Worm (Caenorhabditis elegans): ENCODE results near the gene T05A8.3.

T05A8.3 gene

DNA sequence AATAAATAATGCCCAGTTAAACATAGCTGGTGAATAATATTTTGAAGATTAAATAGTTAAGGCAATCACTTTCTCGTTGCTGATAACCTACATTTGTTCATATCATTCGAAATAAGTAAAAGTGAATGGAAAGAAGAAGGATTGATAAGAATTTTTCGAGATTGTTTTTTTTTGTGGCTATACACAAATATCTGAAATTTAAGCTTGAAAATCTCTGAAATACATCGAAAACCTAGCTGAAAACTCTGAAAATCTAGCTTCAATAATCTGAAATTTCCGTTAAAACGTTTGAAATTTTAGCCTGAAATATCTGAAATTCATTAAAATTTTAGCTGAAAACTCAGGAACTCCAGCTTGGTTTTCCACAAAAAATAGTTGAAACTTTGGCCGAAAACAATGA is 22.4 kb upstream of the T05A8.3 start, which contains the start of gene T05A8.6:
T05A8.6 (minus strand) TSS at position 101 of the 400 bp plus-strand sequence.
- TF ChIP-seq blmp-1 (tag; optimal IDR thresholded peaks at IDR 0.05) (no peak), mls-2 (tag; optimal IDR thresholded peaks at IDR 0.05) (no peak), mab-5 (tag; optimal IDR thresholded peaks at IDR 0.05) (no peak), ceh-39 (tag; optimal IDR thresholded peaks at IDR 0.05) (no peak), nhr-2 (tag; optimal IDR thresholded peaks at IDR 0.05) (no peak), mep-1 (tag; optimal IDR thresholded peaks at IDR 0.05) (no peak), ceh-43 (GFP tag; optimal IDR thresholded peaks at IDR 0.05) (no peak), nhr-28 (tag; optimal IDR thresholded peaks at IDR 0.05) (no peak), sptf-1 (tag; optimal IDR thresholded peaks at IDR 0.05) (no peak), zip-8 (tag; optimal IDR thresholded peaks at IDR 0.05) (no peak), ztf-11 (tag; optimal IDR thresholded peaks at IDR 0.05) (no peak), lin-32 (GFP tag; optimal IDR thresholded peaks at IDR 0.05) (no peak), elt-3 (tag; optimal IDR thresholded peaks at IDR 0.05) (no peak), pha-4 (tag; optimal IDR thresholded peaks at IDR 0.05) (no peak), ham-2 (GFP tag; optimal IDR thresholded peaks at IDR 0.05) (no peak), sem-2 (GFP tag; optimal IDR thresholded peaks at IDR 0.05) (no peak), unc-120 (tag; optimal IDR thresholded peaks at IDR 0.05; ENCODE audit: poor library complexity, severe bottlenecking) (no peak), M03D4.4 (tag; optimal IDR thresholded peaks at IDR 0.05) (no peak), lin-13 (tag; optimal IDR thresholded peaks at IDR 0.05) (no peak), flh-1 (GFP tag; optimal IDR thresholded peaks at IDR 0.05) (no peak)

DNA sequence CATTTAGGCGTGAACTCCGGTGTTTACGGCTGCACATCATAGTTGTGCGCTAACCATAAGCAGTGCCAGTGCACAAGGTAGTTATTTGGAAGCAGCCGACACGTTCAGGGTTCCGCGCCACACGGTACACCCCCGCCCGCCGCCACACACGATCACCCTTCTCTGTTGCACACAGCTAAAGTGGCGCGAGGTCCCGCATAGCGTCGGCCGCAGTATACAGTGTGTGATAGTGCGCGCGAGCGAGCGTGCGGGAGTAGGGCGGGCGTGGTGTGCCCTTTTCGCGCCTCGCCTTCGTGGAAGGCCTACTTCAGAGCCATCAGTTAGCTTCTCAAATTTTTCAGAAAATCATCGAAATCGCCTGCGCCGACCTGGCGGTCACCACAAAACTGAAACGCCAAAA is 19.7 kb upstream of the T05A8.3 start:
- TF ChIP-seq nhr-237 (tag; optimal IDR thresholded peaks at IDR 0.05) (no peak), tbx-8 (GFP tag; optimal IDR thresholded peaks at IDR 0.05) (no peak), pha-4 (tag; optimal IDR thresholded peaks at IDR 0.05) (no peak), unc-62 (GFP tag; optimal IDR thresholded peaks at IDR 0.05) (no peak), nhr-76 (tag; optimal IDR thresholded peaks at IDR 0.05) (no peak), mab-5 (tag; optimal IDR thresholded peaks at IDR 0.05) (no peak), ceh-83 (GFP tag; optimal IDR thresholded peaks at IDR 0.05) (no peak), ceh-39 (tag; optimal IDR thresholded peaks at IDR 0.05) (no peak)

DNA sequence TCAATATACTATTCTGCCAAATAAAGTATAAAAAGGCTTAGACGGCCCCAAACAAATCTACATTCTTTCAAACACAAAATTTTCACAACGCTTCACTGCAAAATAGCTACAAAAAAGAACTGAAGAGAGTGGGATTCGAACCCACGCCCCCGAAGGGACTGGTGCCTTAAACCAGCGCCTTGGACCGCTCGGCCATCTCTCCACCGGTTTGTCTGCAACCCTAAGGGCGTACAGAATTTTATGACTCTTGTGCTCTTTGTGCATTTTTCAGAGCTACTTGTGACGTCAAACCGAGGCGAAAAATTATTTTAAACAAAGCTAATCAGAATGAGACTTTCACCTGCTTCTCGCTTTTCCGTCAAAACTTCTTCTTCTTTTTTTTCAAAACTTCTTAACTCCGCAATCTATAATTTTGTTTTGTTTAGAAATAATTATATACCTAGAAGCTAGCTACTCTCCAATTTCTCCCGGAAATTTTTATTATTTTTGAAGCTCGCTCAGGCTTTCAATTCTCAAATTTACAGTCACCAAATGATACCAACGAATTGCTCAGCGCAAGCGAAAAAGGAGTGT is 19.0 kb upstream of the T05A8.3 start, which contains the start of gene T05A8.8:
T05A8.8 (plus strand) TSS at position 523 of the 573 bp plus-strand sequence.
- TF ChIP-seq mep-1 (tag; optimal IDR thresholded peaks at IDR 0.05) (no peak), drap-1 (GFP tag; optimal IDR thresholded peaks at IDR 0.05) (no peak)

DNA sequence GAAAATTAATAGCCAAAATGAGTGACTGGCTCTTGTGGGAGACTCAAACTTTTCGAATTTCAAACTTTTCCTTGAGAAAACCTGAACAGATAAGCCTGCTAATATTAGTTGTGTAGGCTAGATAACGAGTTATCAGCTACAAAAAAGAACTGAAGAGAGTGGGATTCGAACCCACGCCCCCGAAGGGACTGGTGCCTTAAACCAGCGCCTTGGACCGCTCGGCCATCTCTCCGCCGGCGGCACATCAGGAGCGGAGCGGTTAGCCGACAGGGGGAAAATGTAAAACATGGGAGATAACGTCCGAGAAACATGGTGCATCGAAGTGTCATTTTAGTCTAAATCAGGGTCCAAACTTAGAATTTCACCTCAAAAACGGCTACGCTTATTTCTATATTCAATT is 18.4 kb upstream of the T05A8.3 start:
- TF ChIP-seq ham-2 (GFP tag; optimal IDR thresholded peaks at IDR 0.05) (no peak), nhr-76 (tag; optimal IDR thresholded peaks at IDR 0.05) (no peak), mep-1 (tag; optimal IDR thresholded peaks at IDR 0.05) (no peak), nhr-12 (tag; optimal IDR thresholded peaks at IDR 0.05) (no peak), unc-62 (GFP tag; optimal IDR thresholded peaks at IDR 0.05) (no peak), ces-1 (GFP tag; optimal IDR thresholded peaks at IDR 0.05) (no peak), pha-4 (tag; optimal IDR thresholded peaks at IDR 0.05) (no peak), hlh-1 (tag; optimal IDR thresholded peaks at IDR 0.05) (no peak), elt-1 (tag; optimal IDR thresholded peaks at IDR 0.05; ENCODE audit: borderline replicate concordance, insufficient read depth) (no peak), lsy-2 (tag; optimal IDR thresholded peaks at IDR 0.05) (no peak), lin-13 (tag; optimal IDR thresholded peaks at IDR 0.05) (no peak), flh-1 (GFP tag; optimal IDR thresholded peaks at IDR 0.05) (no peak), zip-8 (tag; optimal IDR thresholded peaks at IDR 0.05) (no peak), sem-2 (GFP tag; optimal IDR thresholded peaks at IDR 0.05) (no peak), snpc-4 (tag; optimal IDR thresholded peaks at IDR 0.05) (no peak), nhr-2 (tag; optimal IDR thresholded peaks at IDR 0.05) (no peak), unc-39 (tag; optimal IDR thresholded peaks at IDR 0.05) (no peak), ztf-11 (tag; optimal IDR thresholded peaks at IDR 0.05) (no peak)

DNA sequence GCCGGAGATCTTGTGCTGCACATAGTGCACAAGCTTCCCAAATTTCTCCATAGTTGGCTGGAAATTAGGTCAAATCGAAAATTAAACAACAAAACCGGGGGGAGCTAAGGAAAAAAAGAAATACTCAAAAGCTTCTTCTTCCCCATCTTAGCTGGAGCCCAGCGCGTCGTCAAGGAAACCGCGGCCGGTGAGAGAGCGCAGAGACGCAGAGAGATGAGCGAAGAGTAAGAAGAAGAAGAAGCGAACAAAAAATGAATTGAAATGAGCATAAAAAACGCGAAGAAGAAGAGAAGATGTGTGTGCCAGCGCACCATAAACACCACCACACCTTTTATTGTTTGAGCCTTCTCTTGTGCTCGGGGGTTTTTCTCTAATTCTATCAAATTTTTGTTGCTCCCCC is 18.0 kb upstream of the T05A8.3 start, which contains the start of gene wdr-31:
wdr-31 (minus strand) TSS at position 101 of the 400 bp plus-strand sequence.
- no peak for TF ChIP-seq nhr-2 (tag; optimal IDR thresholded peaks at IDR 0.05)
- no peak for TF ChIP-seq nhr-28 (tag; optimal IDR thresholded peaks at IDR 0.05)
- TF ChIP-seq ztf-11 (tag; optimal IDR thresholded peaks at IDR 0.05) = no peak
- no peak for TF ChIP-seq blmp-1 (tag; optimal IDR thresholded peaks at IDR 0.05)
- TF ChIP-seq ces-1 (GFP tag; optimal IDR thresholded peaks at IDR 0.05) = no peak
- no peak for TF ChIP-seq mab-5 (tag; optimal IDR thresholded peaks at IDR 0.05)
- no peak for TF ChIP-seq pha-4 (tag; optimal IDR thresholded peaks at IDR 0.05)
- no peak for TF ChIP-seq sptf-1 (tag; optimal IDR thresholded peaks at IDR 0.05)
- no peak for TF ChIP-seq lin-32 (GFP tag; optimal IDR thresholded peaks at IDR 0.05)
- no peak for TF ChIP-seq mls-2 (tag; optimal IDR thresholded peaks at IDR 0.05)
- TF ChIP-seq mep-1 (tag; optimal IDR thresholded peaks at IDR 0.05) = no peak
- no peak for TF ChIP-seq sem-2 (GFP tag; optimal IDR thresholded peaks at IDR 0.05)
- TF ChIP-seq nhr-76 (tag; optimal IDR thresholded peaks at IDR 0.05) = no peak
- TF ChIP-seq ceh-43 (GFP tag; optimal IDR thresholded peaks at IDR 0.05) = no peak
- TF ChIP-seq lsy-2 (tag; optimal IDR thresholded peaks at IDR 0.05) = no peak
- TF ChIP-seq ceh-39 (tag; optimal IDR thresholded peaks at IDR 0.05) = no peak
- no peak for TF ChIP-seq bed-3 (GFP tag; optimal IDR thresholded peaks at IDR 0.05)
- no peak for TF ChIP-seq ceh-83 (GFP tag; optimal IDR thresholded peaks at IDR 0.05)
- no peak for TF ChIP-seq M03D4.4 (tag; optimal IDR thresholded peaks at IDR 0.05)
- no peak for TF ChIP-seq hlh-1 (tag; optimal IDR thresholded peaks at IDR 0.05)
